Fruit fly (Drosophila melanogaster): ENCODE measurements around the gene Fadd.

dm6 chr3R:21999641-22000040 is 34.6 kb upstream of the Fadd start:
- TF ChIP-seq Hr39 (GFP tag; optimal IDR thresholded peaks at IDR 0.05) = no peak
- TF ChIP-seq esn (GFP tag; optimal IDR thresholded peaks at IDR 0.05) = peak; percentile 11
- TF ChIP-seq Eip75B (GFP tag; optimal IDR thresholded peaks at IDR 0.05) = no peak

Measured in whole organism, prepupa.